Fruit fly (Drosophila melanogaster): Measurements from ENCODE around the gene CG43295.

CG43295 gene

dm6 chr3L:16143685-16144539 lies 38.3 kb downstream of the CG43295 start, which contains the start of gene CG32152 (continued):
- TF ChIP-seq Eip78C (GFP tag) (peak; percentile 64), salr (GFP tag; optimal IDR thresholded peaks at IDR 0.05) (no peak), ss (GFP tag; optimal IDR thresholded peaks at IDR 0.05) (no peak), spab (GFP tag; optimal IDR thresholded peaks at IDR 0.05) (no peak), CG3032 (tag; optimal IDR thresholded peaks at IDR 0.05) (no peak), CG6163 (GFP tag; IDR thresholded peaks at IDR 0.05) (peak; percentile 61; the same call in 2 of the 3 replicates)

dm6 chr3L:16145282-16145681 lies 39.6 kb downstream of the CG43295 start:
- peak; percentile 88 for TF ChIP-seq vri (GFP tag; optimal IDR thresholded peaks at IDR 0.05)
- TF ChIP-seq Ets21C (GFP tag; optimal IDR thresholded peaks at IDR 0.05), result no peak
- TF ChIP-seq Eip75B (GFP tag; optimal IDR thresholded peaks at IDR 0.05), result peak; percentile 46

- TF ChIP-seq CG8119 (GFP tag; IDR thresholded peaks at IDR 0.05) (no peak), Eip78C (GFP tag) (peak; percentile 54)
Observed at dm6 chr3L:16145931-16146538, 40.4 kb downstream of the CG43295 start.

- TF ChIP-seq svp (GFP tag), result no peak
- no peak for TF ChIP-seq acj6 (GFP tag; optimal IDR thresholded peaks at IDR 0.05)
- peak; percentile 5 for TF ChIP-seq Hr4 (GFP tag; optimal IDR thresholded peaks at IDR 0.05)
- peak; percentile 75 for TF ChIP-seq Eip78C (GFP tag)
- no peak for TF ChIP-seq Met (GFP tag; optimal IDR thresholded peaks at IDR 0.05)
- no peak for TF ChIP-seq Hr38 (GFP tag; optimal IDR thresholded peaks at IDR 0.05)
- TF ChIP-seq CG11762 (GFP tag; optimal IDR thresholded peaks at IDR 0.05; ENCODE audit: insufficient read depth), result no peak
- TF ChIP-seq achi (GFP tag; optimal IDR thresholded peaks at IDR 0.05), result no peak
- no peak for TF ChIP-seq Smox (GFP tag; optimal IDR thresholded peaks at IDR 0.05)
- no peak for TF ChIP-seq cyc (GFP tag; optimal IDR thresholded peaks at IDR 0.05)
- TF ChIP-seq esn (GFP tag; optimal IDR thresholded peaks at IDR 0.05), result no peak
- TF ChIP-seq Eip75B (GFP tag; optimal IDR thresholded peaks at IDR 0.05), result no peak
- TF ChIP-seq CG16779 (tag; optimal IDR thresholded peaks at IDR 0.05), result no peak
- no peak for TF ChIP-seq fd59A (GFP tag; optimal IDR thresholded peaks at IDR 0.05)
- no peak for TF ChIP-seq CG31627 (GFP tag; optimal IDR thresholded peaks at IDR 0.05)
Observed at dm6 chr3L:16146539-16146934, 40.9 kb downstream of the CG43295 start.

dm6 chr3L:16147325-16147724 lies 41.7 kb downstream of the CG43295 start:
- TF ChIP-seq CG6163 (GFP tag; IDR thresholded peaks at IDR 0.05), result 0 out of 3 replicates have a peak, but pooled peaks have one; percentile 7
- TF ChIP-seq CG6854 (GFP tag; optimal IDR thresholded peaks at IDR 0.05), result no peak
- TF ChIP-seq CG11762 (GFP tag; optimal IDR thresholded peaks at IDR 0.05; ENCODE audit: insufficient read depth), result no peak
- TF ChIP-seq fd85E (GFP tag; optimal IDR thresholded peaks at IDR 0.05), result no peak
- TF ChIP-seq vri (GFP tag; optimal IDR thresholded peaks at IDR 0.05), result peak; percentile 58
- TF ChIP-seq CG31627 (GFP tag; optimal IDR thresholded peaks at IDR 0.05), result no peak
- TF ChIP-seq Ets96B (tag; optimal IDR thresholded peaks at IDR 0.05), result no peak
- no peak for TF ChIP-seq CG9139 (GFP tag; optimal IDR thresholded peaks at IDR 0.05)
- TF ChIP-seq topi (GFP tag; optimal IDR thresholded peaks at IDR 0.05), result no peak
- TF ChIP-seq CG10631 (GFP tag; optimal IDR thresholded peaks at IDR 0.05), result no peak
- no peak for TF ChIP-seq dsx (GFP tag; optimal IDR thresholded peaks at IDR 0.05; ENCODE audit: poor library complexity, severe bottlenecking)
- TF ChIP-seq net (GFP tag; optimal IDR thresholded peaks at IDR 0.05), result no peak
- no peak for TF ChIP-seq svp (GFP tag)
- TF ChIP-seq esn (GFP tag; optimal IDR thresholded peaks at IDR 0.05), result no peak
- no peak for TF ChIP-seq acj6 (GFP tag; optimal IDR thresholded peaks at IDR 0.05)
- no peak for TF ChIP-seq ss (GFP tag; optimal IDR thresholded peaks at IDR 0.05)
- no peak for TF ChIP-seq Sox15 (GFP tag; optimal IDR thresholded peaks at IDR 0.05)

All from whole organism, prepupa.